Worm (Caenorhabditis elegans) whole organism, young adult: ENCODE measurements around the gene T24C4.3.

Experiments
- F37B4.10 ChIP-seq: fragments of 200-800 bp; sonication (Bioruptor generic); IDR thresholded peaks from 2 replicates; pipeline ENCODE4 v1.3.6; 2022; ENCODE audit warnings: missing genetic modification characterization, missing compliant biosample characterization
- Y67H2A.10 ChIP-seq: fragments of 200-800 bp; sonication (Bioruptor generic); conservative IDR thresholded peaks from 2 replicates; pipeline ENCODE4 v1.3.6; 2022; ENCODE audit warnings: missing genetic modification reagents, missing genetic modification characterization, missing compliant biosample characterization
- ama-1 ChIP-seq, 3 experiments: fragments of 150-350 bp in 1 of 3; sonication (generic microtip) in 2 of 3; optimal IDR thresholded peaks; 2 replicates each; lab custom pipeline; 2014 to 2018; ENCODE audit warnings: missing biosample characterization in 2 of 3, missing genetic modification characterization in 2 of 3, missing genetic modification reagents in 2 of 3
- attf-6 ChIP-seq: fragments of 200-800 bp; sonication (Bioruptor generic); IDR thresholded peaks from 2 replicates; pipeline ENCODE4 v1.3.6; 2022; ENCODE audit warnings: missing genetic modification reagents, missing genetic modification characterization, missing compliant biosample characterization
- cebp-2 ChIP-seq: fragments of 200-800 bp; sonication (Bioruptor generic); IDR thresholded peaks from 2 replicates; pipeline ENCODE4 v1.3.6; 2022; ENCODE audit warnings: missing genetic modification characterization, missing compliant biosample characterization
- ets-4 ChIP-seq: fragments of 200-800 bp; sonication (Bioruptor generic); optimal IDR thresholded peaks from 2 replicates; lab custom pipeline; 2018; ENCODE audit warnings: mild to moderate bottlenecking, missing genetic modification characterization, missing compliant biosample characterization
- lir-1 ChIP-seq: fragments of 200-800 bp; sonication (Bioruptor generic); conservative IDR thresholded peaks from 2 replicates; pipeline ENCODE4 v1.3.6; 2022; ENCODE audit warnings: missing genetic modification reagents, missing genetic modification characterization, missing compliant biosample characterization
- madf-3 ChIP-seq: fragments of 200-800 bp; sonication (Bioruptor generic); IDR thresholded peaks from 2 replicates; pipeline ENCODE4 v1.3.6; 2022; ENCODE audit warnings: missing genetic modification reagents, missing genetic modification characterization, missing compliant biosample characterization
- madf-8 ChIP-seq: fragments of 200-800 bp; sonication (Bioruptor generic); conservative IDR thresholded peaks from 2 replicates; pipeline ENCODE4 v1.3.6; 2022; ENCODE audit warnings: missing genetic modification reagents, missing genetic modification characterization, missing compliant biosample characterization
- mel-28 ChIP-seq: sonication (generic microtip); optimal IDR thresholded peaks from 2 replicates; lab custom pipeline; 2016; ENCODE audit warnings: borderline replicate concordance, mild to moderate bottlenecking, missing genetic modification characterization, missing compliant biosample characterization
- pbrm-1 ChIP-seq: fragments of 200-800 bp; sonication (Bioruptor generic); IDR thresholded peaks from 2 replicates; pipeline ENCODE4 v1.3.6; 2022; ENCODE audit warnings: missing genetic modification reagents, missing genetic modification characterization, missing compliant biosample characterization
- rec-8 ChIP-seq, 2 experiments: sonication (generic microtip); optimal IDR thresholded peaks; 2 replicates each; lab custom pipeline; 2016; ENCODE audit warnings: mild to moderate bottlenecking in 2 of 2, missing genetic modification characterization in 2 of 2, missing genetic modification reagents in 2 of 2, missing genotype in 2 of 2, missing biosample characterization in 1 of 2, missing compliant biosample characterization in 1 of 2, moderate library complexity in 1 of 2
- snpc-1.3 ChIP-seq: sonication (generic microtip); optimal IDR thresholded peaks from 2 replicates; lab custom pipeline; 2017; ENCODE audit warnings: missing genetic modification characterization, mild to moderate bottlenecking, missing compliant biosample characterization, antibody characterized with exemption, moderate library complexity, missing genotype, missing genetic modification reagents; ENCODE audit not compliant: insufficient read depth
- xnd-1 ChIP-seq: sonication (generic microtip); optimal IDR thresholded peaks from 2 replicates; lab custom pipeline; 2016; ENCODE audit warnings: missing genotype, missing genetic modification reagents, missing genetic modification characterization, missing compliant biosample characterization

- TF ChIP-seq ama-1 (optimal IDR thresholded peaks at IDR 0.05; lab: Kevin White, UChicago): no peak
- TF ChIP-seq ama-1 (GFP tag; optimal IDR thresholded peaks at IDR 0.05; lab: Kevin White, UChicago): no peak
- TF ChIP-seq F37B4.10 (GFP tag; lab: Robert Waterston, UW): no peak
- TF ChIP-seq rec-8 (tag; optimal IDR thresholded peaks at IDR 0.05; lab: Kevin White, UChicago): no peak
- TF ChIP-seq madf-8 (GFP tag; lab: Robert Waterston, UW): no peak
- TF ChIP-seq ets-4: no peak
- no peak for TF ChIP-seq Y67H2A.10 (GFP tag; lab: Robert Waterston, UW)
- TF ChIP-seq pbrm-1 (GFP tag; lab: Robert Waterston, UW): no peak
- TF ChIP-seq xnd-1 (tag; lab: Kevin White, UChicago): no peak
- no peak for TF ChIP-seq snpc-1.3 (tag; lab: Kevin White, UChicago)
- no peak for TF ChIP-seq madf-3 (GFP tag; lab: Robert Waterston, UW)
- no peak for TF ChIP-seq mel-28 (tag; lab: Kevin White, UChicago)
- TF ChIP-seq attf-6 (GFP tag; lab: Robert Waterston, UW): no peak
- no peak for TF ChIP-seq cebp-2 (GFP tag; lab: Robert Waterston, UW)
- TF ChIP-seq lir-1 (GFP tag; lab: Robert Waterston, UW): no peak
Measured at ce11 chrIII:841177-841576, 31.1 kb downstream of the T24C4.3 start, which contains the start of gene K02F3.9.
